Fruit fly (Drosophila melanogaster) whole organism, pupa: ENCODE data around the gene rho-5.

Experiments
- CG13204 ChIP-seq: fragments of 200-800 bp; sonication (Bioruptor generic); optimal IDR thresholded peaks from 2 replicates; lab custom pipeline; 2018; ENCODE audit warnings: missing biosample characterization, mild to moderate bottlenecking, missing genetic modification characterization, moderate library complexity
- CG15710 ChIP-seq: fragments of 200-800 bp; sonication (Bioruptor generic); optimal IDR thresholded peaks from 2 replicates; lab custom pipeline; 2018; ENCODE audit warnings: missing biosample characterization, mild to moderate bottlenecking, missing genetic modification characterization, moderate library complexity
- CG17806 ChIP-seq: fragments of 200-800 bp; sonication (Bioruptor generic); optimal IDR thresholded peaks from 2 replicates; lab custom pipeline; 2018; ENCODE audit warnings: missing biosample characterization, mild to moderate bottlenecking, missing genetic modification characterization, moderate library complexity
- CG9948 ChIP-seq: fragments of 200-800 bp; sonication (Bioruptor generic); optimal IDR thresholded peaks from 2 replicates; lab custom pipeline; 2018; ENCODE audit warnings: missing biosample characterization, mild to moderate bottlenecking, missing genetic modification characterization, moderate library complexity
- Pif1B ChIP-seq: fragments of 200-800 bp; sonication (Bioruptor generic); optimal IDR thresholded peaks from 3 replicates; lab custom pipeline; 2016; ENCODE audit warnings: missing biosample characterization, missing genetic modification characterization
- fd96Ca ChIP-seq: fragments of 200-800 bp; sonication (Bioruptor generic); IDR thresholded peaks from 3 replicates; pipeline ENCODE4 v1.3.6; 2022; ENCODE audit warnings: missing biosample characterization, missing genetic modification characterization
- rn ChIP-seq: fragments of 200-800 bp; sonication (Bioruptor generic); IDR thresholded peaks from 2 replicates; pipeline ENCODE4 v1.3.6; 2022; ENCODE audit warnings: missing biosample characterization, missing genetic modification characterization

DNA sequence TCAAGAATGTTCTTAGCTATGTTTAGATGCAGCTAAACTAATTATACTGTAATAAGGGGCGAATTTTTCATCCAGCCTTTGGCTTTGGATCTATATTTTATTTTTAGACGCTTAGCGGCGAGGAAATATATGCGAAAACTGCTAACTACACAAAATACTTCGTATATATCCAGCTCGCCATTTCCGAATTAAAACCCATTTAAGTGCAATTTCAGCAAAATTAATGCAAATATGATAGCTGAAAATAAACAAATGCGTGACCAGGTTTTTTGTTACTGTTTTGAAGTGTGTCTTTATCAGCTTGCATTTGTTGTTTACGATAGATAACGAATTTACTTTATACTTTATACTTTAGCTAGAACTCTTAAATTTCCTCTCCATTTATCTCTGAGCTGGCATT lies 21.3 kb upstream of the rho-5 start:
- TF ChIP-seq CG9948 (no peak), CG17806 (no peak), CG15710 (tag; lab: Kevin White, UChicago) (no peak), Pif1B (GFP tag; lab: Kevin White, UChicago) (no peak), CG13204 (GFP tag; lab: Kevin White, UChicago) (no peak), rn (GFP tag; lab: Robert Waterston, UW) (no peak), fd96Ca (GFP tag; lab: Robert Waterston, UW) (no peak)
